Worm (Caenorhabditis elegans): ENCODE data around the gene sdz-9.

DNA sequence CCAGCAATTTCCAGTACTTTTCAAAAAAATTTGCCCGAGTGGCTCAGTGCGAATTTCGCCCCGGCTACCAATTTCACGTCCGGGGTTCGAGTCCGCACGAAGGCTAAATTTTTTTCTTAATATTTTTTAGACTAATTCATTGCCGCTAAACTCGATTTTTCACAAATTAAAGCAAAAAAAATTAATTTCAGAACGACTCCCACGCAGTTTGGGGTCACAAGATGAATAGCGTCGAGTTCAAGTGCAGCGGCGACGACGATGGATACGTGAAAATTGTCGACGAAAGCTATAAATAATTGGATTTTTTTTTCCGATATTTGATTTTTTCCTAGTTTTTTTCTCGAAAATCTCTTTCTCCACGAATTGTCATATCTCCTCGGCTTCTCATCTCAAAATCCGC is 22.2 kb downstream of the sdz-9 start:
- TF ChIP-seq nhr-77 (tag; optimal IDR thresholded peaks at IDR 0.05) (no peak), nhr-25 (tag; optimal IDR thresholded peaks at IDR 0.05) (no peak), mab-5 (tag; optimal IDR thresholded peaks at IDR 0.05) (no peak), nhr-10 (tag; optimal IDR thresholded peaks at IDR 0.05) (no peak), ZK546.5 (tag; optimal IDR thresholded peaks at IDR 0.05) (no peak), skn-1 (tag; optimal IDR thresholded peaks at IDR 0.05) (no peak), nhr-21 (tag; optimal IDR thresholded peaks at IDR 0.05) (no peak), nhr-11 (tag; optimal IDR thresholded peaks at IDR 0.05) (no peak), ceh-82 (tag; optimal IDR thresholded peaks at IDR 0.05) (no peak), ama-1 (optimal IDR thresholded peaks at IDR 0.05) (no peak)
